Worm (Caenorhabditis elegans): ENCODE results near the gene clec-27.
A peak's percentile ranks its signal among the peaks of the same experiment; 100 is the strongest.

The clec-27 gene

DNA sequence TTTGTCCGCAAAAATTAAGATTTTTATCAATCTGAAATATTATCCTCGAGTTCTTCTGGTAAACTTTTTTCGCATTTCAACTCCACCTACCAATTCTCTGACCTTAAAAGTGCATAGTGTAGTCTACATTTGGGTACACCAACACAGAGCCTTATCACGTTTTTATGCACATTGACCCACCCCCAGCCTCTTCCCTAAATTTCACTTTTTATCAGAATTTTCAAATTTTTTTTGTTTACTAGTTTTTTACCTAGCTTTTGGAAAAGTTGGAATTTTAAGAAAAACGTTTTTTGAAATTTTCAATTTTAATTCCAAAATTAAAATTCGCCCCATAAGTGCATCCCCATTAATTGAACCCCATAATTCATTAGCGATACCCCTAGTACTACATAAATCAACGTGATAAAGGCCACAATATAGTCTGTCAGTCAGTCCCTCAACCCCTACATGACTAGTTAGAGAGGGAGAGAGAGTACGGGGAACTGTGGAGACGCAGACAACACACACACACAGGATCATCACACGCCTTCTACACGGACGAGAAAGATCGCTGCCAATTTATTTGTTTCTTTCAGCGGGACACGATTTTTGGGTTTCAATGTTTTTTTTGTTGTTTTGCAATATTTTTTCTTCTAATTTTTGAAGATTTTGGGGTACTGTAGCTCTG lies 39.8 kb upstream of the clec-27 start (continued):
- TF ChIP-seq ceh-82 (tag; optimal IDR thresholded peaks at IDR 0.05), result no peak
- no peak for TF ChIP-seq C34B4.2 (tag; optimal IDR thresholded peaks at IDR 0.05)
- no peak for TF ChIP-seq ces-1 (GFP tag; optimal IDR thresholded peaks at IDR 0.05)
- TF ChIP-seq tbx-2 (tag; optimal IDR thresholded peaks at IDR 0.05), result no peak
- no peak for TF ChIP-seq ets-5 (GFP tag; IDR thresholded peaks at IDR 0.05)
- TF ChIP-seq nhr-12 (tag; optimal IDR thresholded peaks at IDR 0.05), result no peak
- no peak for TF ChIP-seq efl-3 (GFP tag; optimal IDR thresholded peaks at IDR 0.05)
- no peak for TF ChIP-seq mef-2 (tag; optimal IDR thresholded peaks at IDR 0.05)
- TF ChIP-seq snu-23 (GFP tag; optimal IDR thresholded peaks at IDR 0.05), result peak; percentile 46
- TF ChIP-seq C16A3.4 (tag; optimal IDR thresholded peaks at IDR 0.05), result no peak
- TF ChIP-seq mab-9 (GFP tag; IDR thresholded peaks at IDR 0.05), result no peak
- TF ChIP-seq lin-15B (tag; optimal IDR thresholded peaks at IDR 0.05), result no peak
- TF ChIP-seq hlh-4 (tag; optimal IDR thresholded peaks at IDR 0.05), result no peak
- TF ChIP-seq vab-15 (tag; optimal IDR thresholded peaks at IDR 0.05), result no peak
- TF ChIP-seq lin-14 (GFP tag; optimal IDR thresholded peaks at IDR 0.05), result no peak
- no peak for TF ChIP-seq lin-13 (GFP tag; optimal IDR thresholded peaks at IDR 0.05)
- TF ChIP-seq unc-86 (tag; optimal IDR thresholded peaks at IDR 0.05), result no peak
- no peak for TF ChIP-seq efl-1 (optimal IDR thresholded peaks at IDR 0.05)
- TF ChIP-seq efl-1 (GFP tag; optimal IDR thresholded peaks at IDR 0.05 in 1 of 2), result no peak
- TF ChIP-seq egl-13 (tag; optimal IDR thresholded peaks at IDR 0.05), result no peak
- no peak for TF ChIP-seq hpl-2 (GFP tag; optimal IDR thresholded peaks at IDR 0.05)
- peak; percentile 86 for TF ChIP-seq nhr-85 (tag)
- no peak for TF ChIP-seq snpc-4 (tag; optimal IDR thresholded peaks at IDR 0.05)
- no peak for TF ChIP-seq nhr-28 (tag; optimal IDR thresholded peaks at IDR 0.05)
- peak; percentile 3 for TF ChIP-seq mep-1 (tag; optimal IDR thresholded peaks at IDR 0.05)
- peak in 3 of 6 experiments; percentile 29 to 66 (median 37) for TF ChIP-seq elt-3 (tag; optimal IDR thresholded peaks at IDR 0.05)
- no peak for TF ChIP-seq jun-1 (tag; optimal IDR thresholded peaks at IDR 0.05)
- TF ChIP-seq nhr-20 (tag; optimal IDR thresholded peaks at IDR 0.05), result peak; percentile 45
- TF ChIP-seq rnt-1 (tag; optimal IDR thresholded peaks at IDR 0.05), result no peak
- TF ChIP-seq isw-1 (GFP tag; IDR thresholded peaks at IDR 0.05), result no peak
- TF ChIP-seq nhr-47 (tag; optimal IDR thresholded peaks at IDR 0.05), result no peak
- no peak for TF ChIP-seq pqm-1 (tag; optimal IDR thresholded peaks at IDR 0.05)
- no peak for TF ChIP-seq dpl-1 (GFP tag; optimal IDR thresholded peaks at IDR 0.05)
- TF ChIP-seq ceh-88 (GFP tag; IDR thresholded peaks at IDR 0.05), result no peak
- TF ChIP-seq swsn-7 (tag; optimal IDR thresholded peaks at IDR 0.05), result no peak

DNA sequence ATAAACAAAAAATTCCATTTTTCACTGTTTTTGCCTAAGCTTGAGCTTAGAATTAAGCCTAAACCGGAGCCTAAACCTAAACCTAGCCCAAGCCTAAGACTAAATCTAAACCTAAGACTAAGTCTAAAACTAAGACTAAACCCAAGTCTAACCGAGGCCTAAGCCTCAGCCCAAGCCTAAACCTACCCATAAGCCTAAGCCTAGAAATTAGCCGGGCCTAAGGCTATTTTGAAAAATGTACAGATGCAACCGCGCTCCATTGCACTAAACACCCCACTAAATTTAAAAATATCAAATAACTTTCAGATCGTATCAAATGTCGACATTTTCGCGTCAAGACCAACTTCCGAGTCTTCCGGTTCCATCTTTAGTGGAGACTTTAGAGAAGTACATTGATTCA lies 39.2 kb upstream of the clec-27 start, which contains the start of gene T20B3.1:
Gene T20B3.1, plus strand, starts transcription at position 301 of the 400 bp plus-strand sequence.
- TF ChIP-seq efl-1 (optimal IDR thresholded peaks at IDR 0.05), result no peak
- TF ChIP-seq efl-1 (GFP tag; optimal IDR thresholded peaks at IDR 0.05 in 1 of 2), result peak in 1 of 2 experiments; percentile 73
- TF ChIP-seq tbx-2 (tag; optimal IDR thresholded peaks at IDR 0.05), result no peak

- TF ChIP-seq elt-2 (tag; optimal IDR thresholded peaks at IDR 0.05) (peak; percentile 94), ceh-90 (tag; optimal IDR thresholded peaks at IDR 0.05) (no peak), dpl-1 (GFP tag; optimal IDR thresholded peaks at IDR 0.05) (peak in 1 of 3 experiments; percentile 18), Y116A8C.19 (tag; optimal IDR thresholded peaks at IDR 0.05; ENCODE audit: borderline replicate concordance) (no peak), lin-14 (GFP tag; optimal IDR thresholded peaks at IDR 0.05) (peak; percentile 21), efl-1 (optimal IDR thresholded peaks at IDR 0.05) (no peak), efl-1 (GFP tag; optimal IDR thresholded peaks at IDR 0.05 in 1 of 2) (peak in 1 of 2 experiments; percentile 12), nhr-71 (tag; optimal IDR thresholded peaks at IDR 0.05) (peak; percentile 27), nhr-20 (tag; optimal IDR thresholded peaks at IDR 0.05) (peak; percentile 32), nhr-85 (tag) (no peak), tlp-1 (tag; optimal IDR thresholded peaks at IDR 0.05) (peak; percentile 84), elt-3 (tag; optimal IDR thresholded peaks at IDR 0.05) (peak in 2 of 6 experiments; percentile 40 to 72), lin-35 (GFP tag; optimal IDR thresholded peaks at IDR 0.05) (peak in 1 of 2 experiments; percentile 48), lsy-2 (tag; optimal IDR thresholded peaks at IDR 0.05) (no peak), nhr-90 (tag; optimal IDR thresholded peaks at IDR 0.05; ENCODE audit: poor library complexity) (peak; percentile 16), dsc-1 (tag; optimal IDR thresholded peaks at IDR 0.05) (no peak), ztf-4 (tag; optimal IDR thresholded peaks at IDR 0.05) (no peak), mdl-1 (tag; optimal IDR thresholded peaks at IDR 0.05) (peak in 1 of 2 experiments; percentile 46), blmp-1 (tag; optimal IDR thresholded peaks at IDR 0.05) (no peak)
Observed at ce11 chrV:16816707-16817106, 37.7 kb upstream of the clec-27 start.
